Worm (Caenorhabditis elegans) whole organism, L1 larva: ENCODE results near the gene trim-21.

Experiments used
- C16A3.4 ChIP-seq: fragments of 150-350 bp; optimal IDR thresholded peaks from 2 replicates; lab custom pipeline; 2014; ENCODE audit warnings: missing biosample characterization, missing genetic modification characterization
- F16B12.6 ChIP-seq: fragments of 150-350 bp; optimal IDR thresholded peaks from 2 replicates; lab custom pipeline; 2014; ENCODE audit warnings: missing biosample characterization, missing genetic modification characterization
- Y116A8C.19 ChIP-seq: sonication (generic microtip); optimal IDR thresholded peaks from 2 replicates; lab custom pipeline; 2016; ENCODE audit warnings: missing compliant biosample characterization, missing genetic modification characterization, borderline replicate concordance
- alr-1 ChIP-seq: fragments of 200-800 bp; sonication (Bioruptor generic); optimal IDR thresholded peaks from 2 replicates; lab custom pipeline; 2018; ENCODE audit warnings: borderline replicate concordance, mild to moderate bottlenecking, missing genetic modification characterization, missing compliant biosample characterization
- aly-2 ChIP-seq: fragments of 150-350 bp; optimal IDR thresholded peaks from 2 replicates; lab custom pipeline; 2014; ENCODE audit warnings: missing biosample characterization, missing genetic modification characterization
- ceh-63 ChIP-seq: fragments of 200-800 bp; sonication (Bioruptor generic); optimal IDR thresholded peaks from 2 replicates; lab custom pipeline; 2018; ENCODE audit warnings: mild to moderate bottlenecking, missing genetic modification characterization, missing compliant biosample characterization
- ceh-8 ChIP-seq: fragments of 200-800 bp; sonication (Bioruptor generic); optimal IDR thresholded peaks from 2 replicates; lab custom pipeline; 2018; ENCODE audit warnings: mild to moderate bottlenecking, missing genetic modification characterization, moderate library complexity, missing compliant biosample characterization
- ceh-88 ChIP-seq: fragments of 200-800 bp; sonication (Bioruptor generic); IDR thresholded peaks from 2 replicates; pipeline ENCODE4 v1.3.6; 2022; ENCODE audit warnings: missing genetic modification characterization, missing compliant biosample characterization
- ceh-90 ChIP-seq: sonication (generic microtip); optimal IDR thresholded peaks from 2 replicates; lab custom pipeline; 2016; ENCODE audit warnings: missing genetic modification characterization, missing compliant biosample characterization
- ces-1 ChIP-seq: fragments of 150-350 bp; optimal IDR thresholded peaks from 2 replicates; lab custom pipeline; 2014; ENCODE audit warnings: missing biosample characterization, missing genetic modification reagents, missing genetic modification characterization
- dsc-1 ChIP-seq: sonication (generic microtip); optimal IDR thresholded peaks from 2 replicates; lab custom pipeline; 2016; ENCODE audit warnings: mild to moderate bottlenecking, missing genetic modification characterization, missing compliant biosample characterization
- efl-1 ChIP-seq, 4 experiments: fragments of 150-350 bp; optimal IDR thresholded peaks in 3 of 4; peaks in 1 of 4; 1 replicate in 1 of 4; 2 replicates in 3 of 4; lab custom pipeline; 2014; ENCODE audit warnings: missing biosample characterization in 2 of 4, missing genetic modification characterization in 2 of 4, missing genetic modification reagents in 2 of 4
- elt-2 ChIP-seq: sonication (generic microtip); optimal IDR thresholded peaks from 2 replicates; lab custom pipeline; 2016; ENCODE audit warnings: missing genetic modification characterization, mild to moderate bottlenecking, inconsistent platforms, missing compliant biosample characterization, missing genetic modification reagents
- fkh-8 ChIP-seq: sonication (generic microtip); optimal IDR thresholded peaks from 2 replicates; lab custom pipeline; 2016; ENCODE audit warnings: mild to moderate bottlenecking, missing genetic modification characterization, missing compliant biosample characterization
- hlh-17 ChIP-seq: fragments of 200-800 bp; sonication (Bioruptor generic); optimal IDR thresholded peaks from 2 replicates; lab custom pipeline; 2018; ENCODE audit warnings: missing genetic modification characterization, mild to moderate bottlenecking, missing compliant biosample characterization, moderate library complexity, borderline replicate concordance
- hpl-2 ChIP-seq: fragments of 150-350 bp; optimal IDR thresholded peaks from 2 replicates; lab custom pipeline; 2014; ENCODE audit warnings: missing biosample characterization, missing genetic modification reagents, missing genetic modification characterization
- lin-14 ChIP-seq: fragments of 200-800 bp; sonication (Bioruptor generic); optimal IDR thresholded peaks from 2 replicates; lab custom pipeline; 2018; ENCODE audit warnings: mild to moderate bottlenecking, missing genetic modification characterization, moderate library complexity, missing compliant biosample characterization
- lin-15B ChIP-seq: fragments of 150-350 bp; sonication (generic microtip); optimal IDR thresholded peaks from 3 replicates; lab custom pipeline; 2014; ENCODE audit warnings: missing biosample characterization, missing genetic modification characterization
- lsy-2 ChIP-seq, 2 experiments: fragments of 150-350 bp; optimal IDR thresholded peaks; 2 replicates each; lab custom pipeline; 2014; ENCODE audit warnings: missing biosample characterization in 2 of 2, missing genetic modification characterization in 2 of 2
- mab-9 ChIP-seq: fragments of 200-800 bp; sonication (Bioruptor generic); IDR thresholded peaks from 2 replicates; pipeline ENCODE4 v1.3.6; 2022; ENCODE audit warnings: missing genetic modification reagents, missing genetic modification characterization, missing compliant biosample characterization
- mdl-1 ChIP-seq, 2 experiments: fragments of 150-350 bp; optimal IDR thresholded peaks; 2 replicates each; lab custom pipeline; 2014 to 2017; ENCODE audit warnings: missing biosample characterization in 2 of 2, missing genetic modification characterization in 2 of 2, inconsistent platforms in 1 of 2
- mep-1 ChIP-seq: fragments of 150-350 bp; optimal IDR thresholded peaks from 2 replicates; lab custom pipeline; 2014; ENCODE audit warnings: missing biosample characterization, missing genetic modification characterization
- nhr-19 ChIP-seq: fragments of 200-800 bp; sonication (Bioruptor generic); conservative IDR thresholded peaks from 2 replicates; pipeline ENCODE4 v1.3.6; 2022; ENCODE audit warnings: missing genetic modification characterization, missing compliant biosample characterization
- nhr-20 ChIP-seq: sonication (generic microtip); optimal IDR thresholded peaks from 2 replicates; lab custom pipeline; 2016; ENCODE audit warnings: mild to moderate bottlenecking, missing genetic modification characterization, missing compliant biosample characterization
- nhr-237 ChIP-seq: fragments of 150-350 bp; optimal IDR thresholded peaks from 2 replicates; lab custom pipeline; 2014; ENCODE audit warnings: missing biosample characterization, missing genetic modification characterization
- nhr-77 ChIP-seq: fragments of 150-350 bp; optimal IDR thresholded peaks from 2 replicates; lab custom pipeline; 2014; ENCODE audit warnings: missing biosample characterization, missing genetic modification characterization
- nhr-84 ChIP-seq: sonication (generic microtip); optimal IDR thresholded peaks from 2 replicates; lab custom pipeline; 2017; ENCODE audit warnings: missing biosample characterization, missing genetic modification characterization
- rnt-1 ChIP-seq: sonication (generic microtip); optimal IDR thresholded peaks from 2 replicates; lab custom pipeline; 2016; ENCODE audit warnings: mild to moderate bottlenecking, missing genetic modification characterization, moderate library complexity, missing compliant biosample characterization
- sptf-1 ChIP-seq: fragments of 150-350 bp; optimal IDR thresholded peaks from 2 replicates; lab custom pipeline; 2014; ENCODE audit warnings: missing biosample characterization, missing genetic modification characterization
- tbx-2 ChIP-seq: sonication (generic microtip); optimal IDR thresholded peaks from 2 replicates; lab custom pipeline; 2016; ENCODE audit warnings: missing genetic modification characterization, missing compliant biosample characterization
- tlp-1 ChIP-seq: fragments of 150-350 bp; optimal IDR thresholded peaks from 2 replicates; lab custom pipeline; 2014; ENCODE audit warnings: missing biosample characterization, missing genetic modification characterization
- unc-98 ChIP-seq: fragments of 200-800 bp; sonication (Bioruptor generic); IDR thresholded peaks from 2 replicates; pipeline ENCODE4 v1.3.6; 2022; ENCODE audit warnings: missing genetic modification characterization, missing compliant biosample characterization
- xbp-1 ChIP-seq: sonication (generic microtip); optimal IDR thresholded peaks from 2 replicates; lab custom pipeline; 2016; ENCODE audit warnings: missing genetic modification characterization, missing compliant biosample characterization

The trim-21 gene

DNA sequence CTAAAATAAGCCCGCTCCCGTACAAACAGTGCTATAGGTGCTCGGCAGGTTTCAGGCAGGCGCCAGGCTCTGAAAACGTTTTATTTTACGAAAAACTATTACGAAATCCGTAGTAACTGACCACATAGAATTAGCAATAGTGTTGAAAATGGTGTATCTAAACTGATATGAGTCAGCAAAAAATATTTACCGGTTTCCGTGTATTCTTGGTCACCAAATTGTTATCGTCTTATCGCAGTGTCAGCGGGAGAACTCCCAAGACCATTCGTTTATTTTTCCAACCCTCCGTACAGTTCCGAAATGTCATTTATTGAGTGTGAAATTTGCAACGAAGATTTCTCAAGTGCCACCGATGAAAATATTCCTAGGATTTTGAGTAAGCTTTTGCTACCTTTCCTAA is 19.6 kb upstream of the trim-21 start, which contains the start of gene F43C11.8:
Gene F43C11.8 (plus strand): TSS at position 301 of the 400 bp plus-strand sequence.
- TF ChIP-seq hpl-2 (GFP tag; lab: Kevin White, UChicago): no peak
- TF ChIP-seq lin-15B (tag; lab: Kevin White, UChicago): no peak
- no peak for TF ChIP-seq efl-1 (optimal IDR thresholded peaks at IDR 0.05; lab: Kevin White, UChicago)
- TF ChIP-seq efl-1 (GFP tag; optimal IDR thresholded peaks at IDR 0.05 in 1 of 2; lab: Kevin White, UChicago): no peak
- no peak for TF ChIP-seq nhr-20 (tag; lab: Kevin White, UChicago)
- no peak for TF ChIP-seq sptf-1 (tag; lab: Kevin White, UChicago)
- no peak for TF ChIP-seq tbx-2 (tag; lab: Kevin White, UChicago)
- no peak for TF ChIP-seq fkh-8 (tag; lab: Kevin White, UChicago)
- no peak for TF ChIP-seq rnt-1
- TF ChIP-seq tlp-1 (tag; lab: Kevin White, UChicago): no peak
- TF ChIP-seq mab-9 (GFP tag; lab: Robert Waterston, UW): no peak
- no peak for TF ChIP-seq ces-1 (GFP tag; lab: Kevin White, UChicago)
- no peak for TF ChIP-seq F16B12.6 (tag; lab: Kevin White, UChicago)
- TF ChIP-seq nhr-84 (tag; lab: Kevin White, UChicago): no peak
- TF ChIP-seq Y116A8C.19 (tag; lab: Kevin White, UChicago): no peak
- no peak for TF ChIP-seq alr-1

DNA sequence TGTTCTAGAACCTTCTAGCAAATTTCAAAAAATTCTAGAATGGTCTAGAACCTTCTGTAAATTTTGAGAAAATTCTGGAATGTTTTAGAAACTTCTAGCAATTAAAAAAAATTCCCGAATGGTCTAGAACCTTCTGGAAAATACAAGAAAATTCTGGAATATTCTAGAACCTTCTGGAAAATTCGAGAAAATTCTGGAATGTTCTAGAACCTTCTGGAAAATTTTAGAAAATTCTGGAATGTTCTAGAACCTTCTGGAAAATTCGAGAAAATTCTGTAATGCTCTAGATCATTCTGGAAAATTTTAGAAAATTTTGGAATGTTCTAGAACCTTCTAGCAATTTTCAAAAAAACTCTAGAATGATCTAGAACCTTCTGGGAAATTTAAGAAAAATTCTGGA is 17.8 kb upstream of the trim-21 start:
- TF ChIP-seq hpl-2 (GFP tag; lab: Kevin White, UChicago): no peak
- TF ChIP-seq mep-1: no peak
- no peak for TF ChIP-seq unc-98 (GFP tag; lab: Robert Waterston, UW)
- no peak for TF ChIP-seq ceh-90
- TF ChIP-seq C16A3.4 (tag; lab: Kevin White, UChicago): no peak
- no peak for TF ChIP-seq hlh-17 (GFP tag; lab: Kevin White, UChicago)
- no peak for TF ChIP-seq nhr-19 (GFP tag; lab: Robert Waterston, UW)
- no peak for TF ChIP-seq dsc-1 (tag; lab: Kevin White, UChicago)
- no peak for TF ChIP-seq lsy-2 (tag; optimal IDR thresholded peaks at IDR 0.05; lab: Kevin White, UChicago)
- no peak for TF ChIP-seq ceh-8
- no peak for TF ChIP-seq ceh-63 (GFP tag; lab: Kevin White, UChicago)
- no peak for TF ChIP-seq nhr-20 (tag; lab: Kevin White, UChicago)
- no peak for TF ChIP-seq nhr-237 (tag; lab: Kevin White, UChicago)
- no peak for TF ChIP-seq nhr-77 (tag; lab: Kevin White, UChicago)
- TF ChIP-seq xbp-1 (tag; lab: Kevin White, UChicago): no peak

DNA sequence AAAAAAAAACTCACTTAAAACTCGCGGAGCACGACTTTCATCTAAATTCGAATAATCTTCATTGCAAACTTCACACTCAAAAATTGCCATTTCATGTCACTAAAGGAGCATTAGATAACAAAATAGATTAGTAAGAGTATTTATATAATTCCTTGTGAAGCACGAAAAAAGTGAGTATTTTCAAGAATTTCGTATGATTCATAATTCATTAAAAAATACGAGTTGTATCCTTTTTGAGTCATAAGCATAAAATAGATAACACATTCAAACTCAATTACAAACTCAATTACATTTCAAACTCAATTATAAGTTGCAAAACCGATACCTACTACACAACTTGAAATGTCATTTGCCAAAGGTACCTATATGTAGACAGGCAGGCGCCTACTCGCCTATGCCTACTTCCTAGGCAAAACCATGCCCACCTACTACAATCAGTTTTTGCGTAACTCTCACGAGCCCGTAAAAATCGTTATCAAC is 16.4 kb upstream of the trim-21 start, which contains the start of the genes ZK1240.8 and ZK1240.1:
Gene ZK1240.8 (minus strand): TSS at position 101 of the 480 bp plus-strand sequence.
Gene ZK1240.1 (plus strand): TSS at position 430 of the 480 bp plus-strand sequence.
- TF ChIP-seq elt-2 (tag; lab: Kevin White, UChicago): peak; percentile 5
- no peak for TF ChIP-seq lin-14 (GFP tag; lab: Kevin White, UChicago)
- TF ChIP-seq aly-2 (tag; lab: Kevin White, UChicago): no peak
- no peak for TF ChIP-seq ceh-88 (GFP tag; lab: Robert Waterston, UW)
- TF ChIP-seq, all 84 proteins: peak for 1

DNA sequence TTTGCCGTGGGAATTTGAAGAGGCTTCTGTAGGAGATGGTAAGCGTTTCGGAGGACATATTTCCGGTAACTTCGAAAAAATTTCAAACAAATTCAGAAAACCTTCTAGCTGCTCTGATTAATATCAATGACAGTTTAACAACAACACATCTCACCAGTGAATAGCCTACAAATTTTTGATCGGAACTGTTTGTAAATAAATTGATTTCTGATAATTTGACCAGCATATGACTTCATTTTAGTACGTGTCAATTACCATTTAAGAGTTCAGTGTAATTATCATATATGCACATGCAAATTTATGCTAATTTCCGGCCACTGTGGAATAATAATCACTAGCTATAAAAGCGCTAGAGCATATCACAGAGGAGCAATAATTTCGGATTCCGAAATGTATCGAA is 12.3 kb upstream of the trim-21 start, which contains the start of gene ZK1240.11:
Gene ZK1240.11 (plus strand): TSS at position 301 of the 400 bp plus-strand sequence.
- TF ChIP-seq efl-1 (optimal IDR thresholded peaks at IDR 0.05; lab: Kevin White, UChicago): no peak
- TF ChIP-seq efl-1 (GFP tag; optimal IDR thresholded peaks at IDR 0.05 in 1 of 2; lab: Kevin White, UChicago): peak in 1 of 2 experiments; percentile 25
- TF ChIP-seq mdl-1 (tag; optimal IDR thresholded peaks at IDR 0.05; lab: Kevin White, UChicago): no peak
